Worm (Caenorhabditis elegans) whole organism, mixed stage, embryonic: ENCODE measurements around the gene hpr-9.

Source experiments
- mab-5 ChIP-seq: fragments of 150-350 bp; optimal IDR thresholded peaks from 2 replicates; lab custom pipeline; 2014; ENCODE audit warnings: missing biosample characterization, missing genetic modification characterization
- pha-4 ChIP-seq: fragments of 150-350 bp; optimal IDR thresholded peaks from 2 replicates; lab custom pipeline; 2018; ENCODE audit warnings: missing biosample characterization, missing genetic modification reagents, missing genetic modification characterization
- unc-62 ChIP-seq: fragments of 150-350 bp; optimal IDR thresholded peaks from 2 replicates; lab custom pipeline; 2014; ENCODE audit warnings: missing biosample characterization, missing genetic modification reagents, missing genetic modification characterization

- TF ChIP-seq pha-4 (no peak), mab-5 (no peak), unc-62 (GFP tag; lab: Kevin White, UChicago) (no peak)
Observed at ce11 chrIII:10595066-10595465, 26.3 kb upstream of the hpr-9 start, which contains the start of gene Y45F3A.9.
